Worm (Caenorhabditis elegans): ENCODE data around the gene nhr-121.
"Not testable (repeated sequence)": the region's sequence is repeated elsewhere in the genome, so short reads cannot be mapped to it uniquely, and the experiment has no call there.

Gene nhr-121

ce11 chrIII:2445574-2446259 lies 8.9 kb downstream of the nhr-121 start, which contains the start of the genes E02H9.7 and klo-2:
Gene E02H9.7 (minus strand): TSS chrIII:2445674.
Gene klo-2 (plus strand): TSS chrIII:2446209.
- TF ChIP-seq sea-1 (GFP tag; conservative IDR thresholded peaks at IDR 0.05): no peak
- no peak for TF ChIP-seq aly-1 (tag; optimal IDR thresholded peaks at IDR 0.05)
- no peak for TF ChIP-seq tbx-37 (GFP tag; conservative IDR thresholded peaks at IDR 0.05)
- TF ChIP-seq ets-7 (tag; optimal IDR thresholded peaks at IDR 0.05): no peak
- TF ChIP-seq F13C5.2 (tag; optimal IDR thresholded peaks at IDR 0.05): no peak
- no peak for TF ChIP-seq tra-4 (tag; optimal IDR thresholded peaks at IDR 0.05)
- TF ChIP-seq tbx-11 (GFP tag; IDR thresholded peaks at IDR 0.05): no peak
- no peak for TF ChIP-seq flt-1 (GFP tag; IDR thresholded peaks at IDR 0.05)
- TF ChIP-seq pes-1 (GFP tag; IDR thresholded peaks at IDR 0.05): no peak
- TF ChIP-seq hmg-4 (GFP tag; optimal IDR thresholded peaks at IDR 0.05): no peak
- TF ChIP-seq ceh-36 (tag; optimal IDR thresholded peaks at IDR 0.05): no peak
- no peak for TF ChIP-seq scrt-1 (GFP tag; IDR thresholded peaks at IDR 0.05)
- TF ChIP-seq ama-1 (optimal IDR thresholded peaks at IDR 0.05): no peak
- no peak for TF ChIP-seq hnd-1 (tag; optimal IDR thresholded peaks at IDR 0.05)
- TF ChIP-seq ceh-13 (GFP tag; optimal IDR thresholded peaks at IDR 0.05): no peak
- TF ChIP-seq hmbx-1 (tag; optimal IDR thresholded peaks at IDR 0.05): no peak

DNA sequence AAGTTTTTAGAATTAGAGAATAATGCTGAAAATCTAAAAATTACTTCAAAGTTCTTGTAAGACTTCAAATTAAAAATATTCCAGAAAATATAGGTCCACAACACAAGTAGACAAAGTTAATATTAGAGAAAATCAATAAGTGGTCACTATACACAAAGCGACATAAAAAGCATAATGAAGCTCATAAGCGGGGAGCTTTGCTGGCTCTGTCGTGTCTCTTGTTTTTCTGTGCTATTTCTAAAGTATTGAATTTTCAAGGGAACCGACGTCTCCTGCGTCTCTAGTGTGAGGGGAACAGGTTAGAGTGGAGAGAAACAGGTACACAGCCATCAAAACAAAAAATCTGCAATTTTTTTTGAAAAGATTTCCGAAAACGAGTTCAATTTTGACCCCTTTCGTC lies 16.1 kb downstream of the nhr-121 start, which contains the start of gene E02H9.13:
TSS of gene E02H9.13 (minus strand) at position 199 of the 400 bp plus-strand sequence.
- TF ChIP-seq scrt-1 (GFP tag; IDR thresholded peaks at IDR 0.05) (no peak), ceh-13 (GFP tag; optimal IDR thresholded peaks at IDR 0.05) (no peak), sea-1 (GFP tag; conservative IDR thresholded peaks at IDR 0.05) (no peak), tbx-37 (GFP tag; conservative IDR thresholded peaks at IDR 0.05) (no peak), flt-1 (GFP tag; IDR thresholded peaks at IDR 0.05) (no peak), hnd-1 (tag; optimal IDR thresholded peaks at IDR 0.05) (no peak), ceh-36 (tag; optimal IDR thresholded peaks at IDR 0.05) (no peak), hmbx-1 (tag; optimal IDR thresholded peaks at IDR 0.05) (no peak), ets-7 (tag; optimal IDR thresholded peaks at IDR 0.05) (no peak), F13C5.2 (tag; optimal IDR thresholded peaks at IDR 0.05) (no peak)

ce11 chrIII:2435805-2436204 lies 18.8 kb downstream of the nhr-121 start, which contains the start of gene E02H9.6:
Gene E02H9.6 (plus strand): TSS chrIII:2436105.
- not testable (repeated sequence) for TF ChIP-seq scrt-1 (GFP tag; IDR thresholded peaks at IDR 0.05); flt-1 (GFP tag; IDR thresholded peaks at IDR 0.05); ets-7 (tag; optimal IDR thresholded peaks at IDR 0.05)

- TF ChIP-seq hmbx-1 (tag; optimal IDR thresholded peaks at IDR 0.05); tbx-11 (GFP tag; IDR thresholded peaks at IDR 0.05); hmg-4 (GFP tag; optimal IDR thresholded peaks at IDR 0.05): not testable (repeated sequence)
Observed at ce11 chrIII:2435373-2435772, 19.2 kb downstream of the nhr-121 start, which contains the start of gene W04B5.6. Gene W04B5.6 (minus strand): TSS chrIII:2435473.

ce11 chrIII:2432925-2433324 lies 21.7 kb downstream of the nhr-121 start:
- TF ChIP-seq aly-1 (tag; optimal IDR thresholded peaks at IDR 0.05) (no peak), ceh-36 (tag; optimal IDR thresholded peaks at IDR 0.05) (no peak), pes-1 (GFP tag; IDR thresholded peaks at IDR 0.05) (no peak), scrt-1 (GFP tag; IDR thresholded peaks at IDR 0.05) (no peak), ama-1 (optimal IDR thresholded peaks at IDR 0.05) (no peak), ets-7 (tag; optimal IDR thresholded peaks at IDR 0.05) (no peak), tbx-11 (GFP tag; IDR thresholded peaks at IDR 0.05) (no peak), sea-1 (GFP tag; conservative IDR thresholded peaks at IDR 0.05) (no peak)

- TF ChIP-seq hnd-1 (tag; optimal IDR thresholded peaks at IDR 0.05) (no peak), flt-1 (GFP tag; IDR thresholded peaks at IDR 0.05) (no peak), hmg-4 (GFP tag; optimal IDR thresholded peaks at IDR 0.05) (no peak), ama-1 (optimal IDR thresholded peaks at IDR 0.05) (no peak), tbx-37 (GFP tag; conservative IDR thresholded peaks at IDR 0.05) (no peak), F13C5.2 (tag; optimal IDR thresholded peaks at IDR 0.05) (no peak), aly-1 (tag; optimal IDR thresholded peaks at IDR 0.05) (no peak), ceh-13 (GFP tag; optimal IDR thresholded peaks at IDR 0.05) (no peak), ets-7 (tag; optimal IDR thresholded peaks at IDR 0.05) (no peak), sea-1 (GFP tag; conservative IDR thresholded peaks at IDR 0.05) (no peak), pes-1 (GFP tag; IDR thresholded peaks at IDR 0.05) (no peak), B0310.2 (tag; optimal IDR thresholded peaks at IDR 0.05) (no peak), hmbx-1 (tag; optimal IDR thresholded peaks at IDR 0.05) (no peak), scrt-1 (GFP tag; IDR thresholded peaks at IDR 0.05) (no peak), tra-4 (tag; optimal IDR thresholded peaks at IDR 0.05) (no peak), tbx-11 (GFP tag; IDR thresholded peaks at IDR 0.05) (no peak), ceh-36 (tag; optimal IDR thresholded peaks at IDR 0.05) (no peak)
Observed at ce11 chrIII:2426122-2426521, 28.5 kb downstream of the nhr-121 start, which contains the start of gene W04B5.8. Gene W04B5.8 (plus strand): TSS chrIII:2426316.

DNA sequence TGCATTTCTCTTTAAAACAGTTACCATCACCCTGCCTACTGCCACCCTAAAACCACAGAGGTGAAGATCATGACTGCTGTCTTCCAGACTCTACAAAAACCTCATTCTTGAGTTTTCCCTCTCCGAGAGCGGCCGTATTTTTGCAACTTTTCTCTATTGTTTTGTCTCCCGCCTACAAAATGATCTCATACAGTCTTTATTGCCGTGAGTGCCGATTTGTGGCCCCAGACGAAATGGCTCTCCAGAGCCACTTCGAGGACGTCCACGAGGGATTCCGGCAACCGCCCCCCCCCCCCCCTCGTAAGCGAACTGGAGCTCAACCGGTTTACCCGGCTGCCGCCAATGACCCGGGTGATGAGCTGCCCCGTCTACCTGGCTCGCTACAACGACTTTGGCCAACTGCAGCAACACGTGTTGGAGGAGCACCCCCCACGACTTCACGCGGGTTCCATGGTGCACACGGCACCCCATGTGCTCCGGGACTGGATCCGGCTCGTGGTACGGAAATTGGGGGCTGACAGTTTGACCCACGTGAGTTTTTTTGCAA lies 29.8 kb downstream of the nhr-121 start:
- no peak for TF ChIP-seq B0310.2 (tag; optimal IDR thresholded peaks at IDR 0.05)
- peak; percentile 27 for TF ChIP-seq hmg-4 (GFP tag; optimal IDR thresholded peaks at IDR 0.05)
- no peak for TF ChIP-seq scrt-1 (GFP tag; IDR thresholded peaks at IDR 0.05)
- TF ChIP-seq aly-1 (tag; optimal IDR thresholded peaks at IDR 0.05): no peak
- no peak for TF ChIP-seq hmbx-1 (tag; optimal IDR thresholded peaks at IDR 0.05)

DNA sequence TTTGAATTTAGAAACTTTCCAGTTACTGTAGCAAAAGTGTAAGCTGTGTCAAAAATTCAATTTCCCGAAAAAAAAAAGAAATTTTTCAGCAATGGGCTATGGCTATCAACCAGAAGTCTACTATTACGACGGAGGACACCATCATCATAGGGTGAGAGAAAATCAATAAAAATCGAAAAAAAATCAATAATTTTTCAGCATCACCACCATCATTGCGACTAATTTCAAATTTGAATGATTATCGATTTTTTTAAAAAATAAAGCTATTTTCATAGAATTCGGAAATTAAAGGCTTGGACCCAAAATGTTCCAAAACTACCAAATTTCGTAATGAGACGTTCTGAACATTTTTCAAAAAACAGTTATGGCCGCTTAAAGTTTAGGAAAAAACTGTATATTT lies 31.0 kb downstream of the nhr-121 start:
- TF ChIP-seq sea-1 (GFP tag; conservative IDR thresholded peaks at IDR 0.05) (no peak), scrt-1 (GFP tag; IDR thresholded peaks at IDR 0.05) (no peak), F13C5.2 (tag; optimal IDR thresholded peaks at IDR 0.05) (no peak), tbx-37 (GFP tag; conservative IDR thresholded peaks at IDR 0.05) (no peak), ceh-13 (GFP tag; optimal IDR thresholded peaks at IDR 0.05) (no peak), hmbx-1 (tag; optimal IDR thresholded peaks at IDR 0.05) (no peak), aly-1 (tag; optimal IDR thresholded peaks at IDR 0.05) (no peak), tbx-11 (GFP tag; IDR thresholded peaks at IDR 0.05) (no peak), hnd-1 (tag; optimal IDR thresholded peaks at IDR 0.05) (no peak), hmg-4 (GFP tag; optimal IDR thresholded peaks at IDR 0.05) (no peak), tra-4 (tag; optimal IDR thresholded peaks at IDR 0.05) (no peak), ets-7 (tag; optimal IDR thresholded peaks at IDR 0.05) (no peak)
